Worm (Caenorhabditis elegans): ENCODE measurements around the gene hpo-25.

Gene hpo-25

DNA sequence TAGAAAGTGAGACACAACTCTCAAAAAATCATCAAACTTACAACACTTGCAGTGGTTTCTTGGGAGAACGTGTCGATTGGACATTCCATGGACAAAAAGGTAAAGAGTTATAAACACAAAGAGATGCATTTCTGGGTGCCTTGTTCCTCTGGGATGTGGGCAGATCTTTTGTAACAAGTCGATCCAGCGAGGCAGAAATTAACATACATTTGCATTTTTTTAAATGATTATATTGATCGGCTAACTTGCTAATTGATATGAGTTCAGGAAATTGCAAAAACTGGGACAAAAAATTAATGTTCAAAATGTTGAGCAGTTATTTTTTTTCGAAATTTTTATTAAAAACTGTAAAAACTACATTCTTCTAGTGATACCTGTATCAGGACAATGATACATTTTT lies 8.7 kb downstream of the hpo-25 start, which contains the start of gene F16G10.6:
F16G10.6 (minus strand) TSS at position 101 of the 400 bp plus-strand sequence.
- no peak for TF ChIP-seq nhr-12 (tag; optimal IDR thresholded peaks at IDR 0.05)
- no peak for TF ChIP-seq skn-1 (tag; optimal IDR thresholded peaks at IDR 0.05)
- TF ChIP-seq blmp-1 (tag; optimal IDR thresholded peaks at IDR 0.05; ENCODE audit: insufficient read depth), result no peak
- TF ChIP-seq sma-9 (GFP tag; optimal IDR thresholded peaks at IDR 0.05), result no peak
- no peak for TF ChIP-seq sma-9 (tag; optimal IDR thresholded peaks at IDR 0.05)
- TF ChIP-seq ztf-11 (tag; optimal IDR thresholded peaks at IDR 0.05), result no peak
- no peak for TF ChIP-seq nhr-23 (tag; optimal IDR thresholded peaks at IDR 0.05)
- no peak for TF ChIP-seq alr-1 (tag; optimal IDR thresholded peaks at IDR 0.05)
- TF ChIP-seq nhr-10 (tag; optimal IDR thresholded peaks at IDR 0.05), result no peak
- TF ChIP-seq ztf-1 (GFP tag; conservative IDR thresholded peaks at IDR 0.05), result no peak
- no peak for TF ChIP-seq fos-1 (tag; optimal IDR thresholded peaks at IDR 0.05)
- TF ChIP-seq ama-1 (optimal IDR thresholded peaks at IDR 0.05), result no peak
- no peak for TF ChIP-seq nhr-6 (tag; optimal IDR thresholded peaks at IDR 0.05)
- no peak for TF ChIP-seq lin-39 (tag; optimal IDR thresholded peaks at IDR 0.05)
- TF ChIP-seq unc-39 (tag; optimal IDR thresholded peaks at IDR 0.05), result no peak

DNA sequence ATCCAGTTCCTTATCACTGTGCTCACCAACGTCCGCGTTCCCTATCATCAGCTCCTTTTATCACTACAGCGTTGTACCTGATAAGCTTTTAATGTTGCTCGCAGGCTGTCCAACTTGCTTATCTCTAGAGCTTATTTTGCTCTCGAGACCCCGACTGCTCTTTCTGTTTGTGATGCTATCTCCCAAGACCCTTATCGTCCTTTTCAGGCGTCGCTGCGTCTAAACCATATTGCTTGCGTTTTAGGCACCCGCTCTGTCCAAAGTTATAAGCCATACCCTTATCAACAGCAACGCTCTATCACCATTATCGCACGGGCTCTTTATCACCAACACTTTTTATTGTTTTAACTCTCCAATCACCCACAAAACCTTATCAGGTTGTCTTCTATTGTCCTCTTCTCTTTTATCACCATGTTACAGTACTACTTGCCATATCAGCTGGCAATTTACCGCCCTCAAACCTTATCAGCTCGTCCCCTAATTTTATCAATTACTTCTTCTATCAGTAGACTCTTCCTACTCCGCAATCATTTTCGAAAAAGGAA lies 9.5 kb downstream of the hpo-25 start:
- peak; percentile 94 for TF ChIP-seq sma-3 (GFP tag; optimal IDR thresholded peaks at IDR 0.05)
- peak; percentile 67 for TF ChIP-seq F13H6.1 (tag; optimal IDR thresholded peaks at IDR 0.05)
- peak; percentile 5 for TF ChIP-seq nhr-21 (tag; optimal IDR thresholded peaks at IDR 0.05)
- TF ChIP-seq unc-55 (GFP tag; optimal IDR thresholded peaks at IDR 0.05), result no peak
- peak; percentile 31 for TF ChIP-seq Y55F3AM.14 (GFP tag; optimal IDR thresholded peaks at IDR 0.05)
- peak; percentile 18 for TF ChIP-seq skn-1 (tag; optimal IDR thresholded peaks at IDR 0.05)
- TF ChIP-seq mdl-1 (tag; optimal IDR thresholded peaks at IDR 0.05), result peak in 1 of 2 experiments; percentile 20
- TF ChIP-seq crh-2 (tag; optimal IDR thresholded peaks at IDR 0.05), result peak; percentile 88
- peak; percentile 97 for TF ChIP-seq egl-27 (tag; optimal IDR thresholded peaks at IDR 0.05)
- peak; percentile 79 for TF ChIP-seq sma-9 (GFP tag; optimal IDR thresholded peaks at IDR 0.05)
- TF ChIP-seq sma-9 (tag; optimal IDR thresholded peaks at IDR 0.05), result no peak
- TF ChIP-seq R02D3.7 (tag; optimal IDR thresholded peaks at IDR 0.05), result no peak
- TF ChIP-seq C34F6.9 (tag; optimal IDR thresholded peaks at IDR 0.05), result no peak
- no peak for TF ChIP-seq unc-39 (tag; optimal IDR thresholded peaks at IDR 0.05)
- TF ChIP-seq fos-1 (tag; optimal IDR thresholded peaks at IDR 0.05), result peak; percentile 94
- peak; percentile 54 for TF ChIP-seq gmeb-1 (tag; optimal IDR thresholded peaks at IDR 0.05)
- no peak for TF ChIP-seq zag-1 (tag; optimal IDR thresholded peaks at IDR 0.05)
- TF ChIP-seq lsy-2 (tag; optimal IDR thresholded peaks at IDR 0.05), result peak; percentile 31 to 81
- no peak for TF ChIP-seq nhr-12 (tag; optimal IDR thresholded peaks at IDR 0.05)
- no peak for TF ChIP-seq lin-13 (GFP tag; optimal IDR thresholded peaks at IDR 0.05)
- no peak for TF ChIP-seq nhr-237 (tag; optimal IDR thresholded peaks at IDR 0.05)

DNA sequence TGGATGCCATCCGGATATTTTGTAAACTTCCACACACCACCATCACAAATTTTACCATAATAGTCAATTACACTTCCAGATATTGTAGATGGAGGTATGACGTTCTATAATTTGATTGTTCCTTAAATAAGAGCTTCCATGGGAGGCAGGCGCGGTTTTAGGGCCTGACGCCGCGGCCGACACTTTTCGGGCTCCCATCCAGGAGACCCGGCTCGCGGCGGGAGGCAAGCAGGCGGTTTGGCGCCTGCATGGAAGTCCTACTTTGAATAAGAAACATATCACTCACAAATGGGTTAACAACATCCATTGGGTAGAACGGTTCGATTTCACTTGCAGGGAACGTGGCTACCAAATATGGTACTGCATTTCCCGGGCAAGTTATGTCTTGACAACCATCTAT lies 10.6 kb downstream of the hpo-25 start:
- TF ChIP-seq sma-3 (GFP tag; optimal IDR thresholded peaks at IDR 0.05), result no peak
- TF ChIP-seq elt-3 (tag; optimal IDR thresholded peaks at IDR 0.05), result no peak
- TF ChIP-seq mab-5 (tag; optimal IDR thresholded peaks at IDR 0.05), result no peak
- no peak for TF ChIP-seq R02D3.7 (tag; optimal IDR thresholded peaks at IDR 0.05)
- TF ChIP-seq ama-1 (optimal IDR thresholded peaks at IDR 0.05), result no peak
- TF ChIP-seq ceh-82 (tag; optimal IDR thresholded peaks at IDR 0.05), result no peak
- TF ChIP-seq lsy-2 (tag; optimal IDR thresholded peaks at IDR 0.05), result no peak
- no peak for TF ChIP-seq nhr-12 (tag; optimal IDR thresholded peaks at IDR 0.05)
- no peak for TF ChIP-seq ceh-16 (tag; optimal IDR thresholded peaks at IDR 0.05)
- TF ChIP-seq alr-1 (tag; optimal IDR thresholded peaks at IDR 0.05), result no peak
- TF ChIP-seq nhr-25 (tag; optimal IDR thresholded peaks at IDR 0.05), result no peak
- TF ChIP-seq lin-13 (GFP tag; optimal IDR thresholded peaks at IDR 0.05), result no peak
- no peak for TF ChIP-seq nhr-21 (tag; optimal IDR thresholded peaks at IDR 0.05)
- TF ChIP-seq fos-1 (tag; optimal IDR thresholded peaks at IDR 0.05), result no peak
- no peak for TF ChIP-seq unc-55 (GFP tag; optimal IDR thresholded peaks at IDR 0.05)
- TF ChIP-seq crh-2 (tag; optimal IDR thresholded peaks at IDR 0.05), result no peak

DNA sequence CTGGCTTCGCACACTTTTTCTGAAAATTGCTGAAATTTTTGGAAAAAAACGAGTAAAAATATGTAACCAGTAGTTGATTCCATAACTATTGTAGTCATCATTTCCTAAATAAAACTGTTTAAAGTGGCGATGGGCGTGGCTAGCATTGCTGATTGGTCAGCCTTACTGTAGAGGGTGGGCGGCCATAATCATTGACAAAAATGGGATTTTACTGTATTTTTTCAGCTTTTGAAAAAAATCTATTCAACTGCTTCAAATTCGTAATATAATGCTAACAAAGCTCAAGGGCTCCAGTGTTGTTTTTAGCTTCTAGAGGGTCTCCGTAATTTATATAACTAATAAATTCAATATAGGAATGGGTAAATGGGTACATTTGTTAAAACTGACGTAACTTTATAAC lies 11.1 kb downstream of the hpo-25 start, which contains the start of gene F16G10.7:
F16G10.7 (minus strand) TSS at position 101 of the 400 bp plus-strand sequence.
- TF ChIP-seq dmd-4 (tag; optimal IDR thresholded peaks at IDR 0.05), result no peak
- no peak for TF ChIP-seq unc-62 (GFP tag; optimal IDR thresholded peaks at IDR 0.05)
- no peak for TF ChIP-seq mdl-1 (tag; optimal IDR thresholded peaks at IDR 0.05)
- TF ChIP-seq nhr-6 (tag; optimal IDR thresholded peaks at IDR 0.05), result no peak
- TF ChIP-seq alr-1 (tag; optimal IDR thresholded peaks at IDR 0.05), result no peak
- no peak for TF ChIP-seq elt-1 (tag; optimal IDR thresholded peaks at IDR 0.05)
- TF ChIP-seq ztf-4 (tag; optimal IDR thresholded peaks at IDR 0.05), result no peak
- TF ChIP-seq nhr-129 (tag; optimal IDR thresholded peaks at IDR 0.05), result no peak
- no peak for TF ChIP-seq Y55F3AM.14 (GFP tag; optimal IDR thresholded peaks at IDR 0.05)
- no peak for TF ChIP-seq ZK546.5 (tag; optimal IDR thresholded peaks at IDR 0.05)
- no peak for TF ChIP-seq nhr-237 (tag; optimal IDR thresholded peaks at IDR 0.05)
- TF ChIP-seq zag-1 (tag; optimal IDR thresholded peaks at IDR 0.05), result no peak
- no peak for TF ChIP-seq crh-2 (tag; optimal IDR thresholded peaks at IDR 0.05)
- TF ChIP-seq egl-27 (tag; optimal IDR thresholded peaks at IDR 0.05), result no peak
- no peak for TF ChIP-seq lin-39 (tag; optimal IDR thresholded peaks at IDR 0.05)
- no peak for TF ChIP-seq skn-1 (tag; optimal IDR thresholded peaks at IDR 0.05)
- no peak for TF ChIP-seq C34F6.9 (tag; optimal IDR thresholded peaks at IDR 0.05)
- TF ChIP-seq ama-1 (optimal IDR thresholded peaks at IDR 0.05), result no peak
- TF ChIP-seq nhr-10 (tag; optimal IDR thresholded peaks at IDR 0.05), result no peak
- no peak for TF ChIP-seq nhr-25 (tag; optimal IDR thresholded peaks at IDR 0.05)

All from whole organism, L2 larva.